Fruit fly (Drosophila melanogaster) whole organism, embryonic: Measurements from ENCODE around the gene CG43737.
A peak's percentile ranks its signal among the peaks of the same experiment; 100 is the strongest.

Source experiments
- Atf3 ChIP-seq: fragments of 200-800 bp; sonication (Bioruptor generic); optimal IDR thresholded peaks from 3 replicates; lab custom pipeline; 2016; ENCODE audit warnings: missing biosample characterization, missing genetic modification characterization
- B-H1 ChIP-seq: fragments of 200-800 bp; sonication (Bioruptor generic); IDR thresholded peaks from 3 replicates; pipeline ENCODE4 v1.3.6; 2022; ENCODE audit warnings: missing biosample characterization, missing genetic modification characterization
- Bgb ChIP-seq: fragments of 200-800 bp; sonication (Bioruptor generic); IDR thresholded peaks from 2 replicates; pipeline ENCODE4 v1.3.6; 2022; ENCODE audit warnings: missing biosample characterization, missing genetic modification characterization; ENCODE audit not compliant: partially characterized antibody
- CG10979 ChIP-seq: fragments of 200-800 bp; sonication (Bioruptor generic); optimal IDR thresholded peaks from 2 replicates; lab custom pipeline; 2018; ENCODE audit warnings: missing biosample characterization, mild to moderate bottlenecking, missing genetic modification characterization, moderate library complexity
- CG11560 ChIP-seq: fragments of 200-800 bp; sonication (Bioruptor generic); IDR thresholded peaks from 3 replicates; pipeline ENCODE4 v1.3.6; 2022; ENCODE audit warnings: missing biosample characterization, missing genetic modification characterization
- CG12219 ChIP-seq: fragments of 200-800 bp; sonication (Bioruptor generic); optimal IDR thresholded peaks from 3 replicates; lab custom pipeline; 2018; ENCODE audit warnings: missing biosample characterization, mild to moderate bottlenecking, missing genetic modification characterization
- CG14014 ChIP-seq: fragments of 200-800 bp; sonication (Bioruptor generic); IDR thresholded peaks from 2 replicates; pipeline ENCODE4 v1.3.6; 2022; ENCODE audit warnings: missing biosample characterization, missing genetic modification characterization
- CG18599 ChIP-seq: fragments of 200-800 bp; sonication (Bioruptor generic); optimal IDR thresholded peaks from 3 replicates; lab custom pipeline; 2017; ENCODE audit warnings: missing biosample characterization, missing genetic modification characterization, mild to moderate bottlenecking, moderate library complexity, missing genetic modification reagents
- CG31441 ChIP-seq: fragments of 200-800 bp; sonication (Bioruptor generic); IDR thresholded peaks from 2 replicates; pipeline ENCODE4 v1.3.6; 2022; ENCODE audit warnings: missing biosample characterization, missing genetic modification characterization
- CG3995 ChIP-seq: fragments of 200-800 bp; sonication (Bioruptor generic); optimal IDR thresholded peaks from 3 replicates; lab custom pipeline; 2016; ENCODE audit warnings: missing biosample characterization, missing genetic modification characterization
- CG4282 ChIP-seq: fragments of 200-800 bp; sonication (Bioruptor generic); optimal IDR thresholded peaks from 2 replicates; lab custom pipeline; 2016; ENCODE audit warnings: missing biosample characterization, missing genetic modification characterization
- CG6654 ChIP-seq: fragments of 200-800 bp; sonication (Bioruptor generic); optimal IDR thresholded peaks from 2 replicates; lab custom pipeline; 2017; ENCODE audit warnings: missing biosample characterization, mild to moderate bottlenecking, missing genetic modification characterization
- CG6791 ChIP-seq: fragments of 200-800 bp; sonication (Bioruptor generic); IDR thresholded peaks from 3 replicates; pipeline ENCODE4 v1.3.6; 2022; ENCODE audit warnings: missing biosample characterization, missing genetic modification characterization; ENCODE audit not compliant: partially characterized antibody
- CG7839 ChIP-seq: fragments of 200-800 bp; sonication (Bioruptor generic); optimal IDR thresholded peaks from 3 replicates; lab custom pipeline; 2018; ENCODE audit warnings: missing biosample characterization, mild to moderate bottlenecking, missing genetic modification characterization, moderate library complexity
- CrebB ChIP-seq: fragments of 200-800 bp; sonication (Bioruptor generic); optimal IDR thresholded peaks from 3 replicates; lab custom pipeline; 2018; ENCODE audit warnings: missing biosample characterization, mild to moderate bottlenecking, missing genetic modification characterization
- D19A ChIP-seq: fragments of 200-800 bp; optimal IDR thresholded peaks from 3 replicates; lab custom pipeline; 2019; ENCODE audit warnings: missing biosample characterization, mild to moderate bottlenecking, missing genetic modification characterization, moderate library complexity
- Drgx ChIP-seq: fragments of 200-800 bp; sonication (Bioruptor generic); IDR thresholded peaks from 2 replicates; pipeline ENCODE4 v1.3.6; 2022; ENCODE audit warnings: missing biosample characterization, missing genetic modification characterization
- E2f2 ChIP-seq: fragments of 200-800 bp; sonication (Bioruptor generic); IDR thresholded peaks from 2 replicates; pipeline ENCODE4 v1.3.6; 2022; ENCODE audit warnings: missing biosample characterization, missing genetic modification characterization
- Ets97D ChIP-seq: fragments of 200-800 bp; sonication (Bioruptor generic); optimal IDR thresholded peaks from 3 replicates; lab custom pipeline; 2016; ENCODE audit warnings: missing biosample characterization, missing genetic modification characterization
- Hr51 ChIP-seq, 2 experiments: fragments of 200-800 bp; sonication (Bioruptor generic); optimal IDR thresholded peaks; 2 replicates in 1 of 2; 3 replicates in 1 of 2; lab custom pipeline; 2016 to 2018; ENCODE audit warnings: missing biosample characterization in 2 of 2, missing genetic modification characterization in 2 of 2, mild to moderate bottlenecking in 1 of 2, moderate library complexity in 1 of 2
- Meics ChIP-seq: fragments of 200-800 bp; sonication (Bioruptor generic); optimal IDR thresholded peaks from 2 replicates; lab custom pipeline; 2017; ENCODE audit warnings: missing biosample characterization, mild to moderate bottlenecking, missing genetic modification characterization
- Neu2 ChIP-seq: fragments of 200-800 bp; sonication (Bioruptor generic); optimal IDR thresholded peaks from 3 replicates; lab custom pipeline; 2016; ENCODE audit warnings: missing biosample characterization, missing genetic modification characterization, borderline replicate concordance
- Ptx1 ChIP-seq: fragments of 200-800 bp; sonication (Bioruptor generic); IDR thresholded peaks from 2 replicates; pipeline ENCODE4 v1.3.6; 2022; ENCODE audit warnings: missing biosample characterization, missing genetic modification characterization
- Rfx ChIP-seq: fragments of 200-800 bp; sonication (Bioruptor generic); IDR thresholded peaks from 2 replicates; pipeline ENCODE4 v1.3.6; 2022; ENCODE audit warnings: missing biosample characterization, missing genetic modification characterization
- Ssrp ChIP-seq: fragments of 200-800 bp; sonication (Bioruptor generic); optimal IDR thresholded peaks from 2 replicates; lab custom pipeline; 2018; ENCODE audit warnings: missing biosample characterization, mild to moderate bottlenecking, missing genetic modification characterization, moderate library complexity
- TFAM ChIP-seq: fragments of 200-800 bp; sonication (Bioruptor generic); optimal IDR thresholded peaks from 2 replicates; lab custom pipeline; 2017; ENCODE audit warnings: missing biosample characterization, missing genetic modification characterization, inconsistent platforms
- ara ChIP-seq: fragments of 200-800 bp; sonication (Bioruptor generic); IDR thresholded peaks from 2 replicates; pipeline ENCODE4 v1.3.6; 2022; ENCODE audit warnings: missing biosample characterization, missing genetic modification characterization
- bsh ChIP-seq, 2 experiments: fragments of 200-800 bp; sonication (Bioruptor generic); optimal IDR thresholded peaks; 2 replicates each; lab custom pipeline; 2017 to 2018; ENCODE audit warnings: mild to moderate bottlenecking in 2 of 2, missing biosample characterization in 2 of 2, missing genetic modification characterization in 2 of 2, moderate library complexity in 1 of 2
- cg ChIP-seq: fragments of 200-800 bp; sonication (Bioruptor generic); optimal IDR thresholded peaks from 3 replicates; lab custom pipeline; 2019; ENCODE audit warnings: missing biosample characterization, mild to moderate bottlenecking, missing genetic modification characterization, moderate library complexity
- chinmo ChIP-seq: fragments of 200-800 bp; sonication (Bioruptor generic); IDR thresholded peaks from 4 replicates; pipeline ENCODE4 v1.3.6; 2022; ENCODE audit warnings: missing biosample characterization, missing genetic modification characterization; ENCODE audit not compliant: partially characterized antibody
- chn ChIP-seq: fragments of 200-800 bp; sonication (Bioruptor generic); optimal IDR thresholded peaks from 2 replicates; lab custom pipeline; 2016; ENCODE audit warnings: missing biosample characterization, missing genetic modification characterization
- dpn ChIP-seq, 2 experiments: fragments of 200-800 bp; sonication (Bioruptor generic); optimal IDR thresholded peaks; 3 replicates each; lab custom pipeline; 2016; ENCODE audit warnings: missing biosample characterization in 2 of 2, missing genetic modification characterization in 2 of 2
- fd64A ChIP-seq: fragments of 200-800 bp; sonication (Bioruptor generic); optimal IDR thresholded peaks from 3 replicates; lab custom pipeline; 2018; ENCODE audit warnings: missing biosample characterization, mild to moderate bottlenecking, missing genetic modification characterization
- gt ChIP-seq: fragments of 200-800 bp; sonication (Bioruptor generic); IDR thresholded peaks from 2 replicates; pipeline ENCODE4 v1.3.6; 2022; ENCODE audit warnings: missing biosample characterization, missing genetic modification characterization
- h ChIP-seq: fragments of >200 bp; optimal IDR thresholded peaks from 2 replicates; lab custom pipeline; 2017
- jigr1 ChIP-seq: fragments of 200-800 bp; sonication (Bioruptor generic); IDR thresholded peaks from 3 replicates; pipeline ENCODE4 v1.3.6; 2022; ENCODE audit warnings: missing biosample characterization, missing genetic modification characterization
- lmd ChIP-seq: fragments of 200-800 bp; sonication (Bioruptor generic); IDR thresholded peaks from 2 replicates; pipeline ENCODE4 v1.3.6; 2022; ENCODE audit warnings: missing biosample characterization, missing genetic modification characterization
- lola ChIP-seq, 3 experiments: fragments of >200 bp in 2 of 3; fragments of 200-800 bp in 1 of 3; sonication (Bioruptor generic) in 1 of 3; optimal IDR thresholded peaks; 2 replicates each; lab custom pipeline; 2017 to 2019; ENCODE audit warnings: missing biosample characterization in 3 of 3, missing genetic modification characterization in 3 of 3, mild to moderate bottlenecking in 1 of 3, moderate library complexity in 1 of 3
- mirr ChIP-seq: fragments of 200-800 bp; sonication (Bioruptor generic); optimal IDR thresholded peaks from 3 replicates; lab custom pipeline; 2018; ENCODE audit warnings: missing biosample characterization, mild to moderate bottlenecking, missing genetic modification characterization
- mld ChIP-seq: fragments of 200-800 bp; sonication (Bioruptor generic); IDR thresholded peaks from 3 replicates; pipeline ENCODE4 v1.3.6; 2022; ENCODE audit warnings: missing biosample characterization, missing genetic modification characterization; ENCODE audit not compliant: partially characterized antibody
- nmo ChIP-seq: fragments of 200-800 bp; sonication (Bioruptor generic); optimal IDR thresholded peaks from 2 replicates; lab custom pipeline; 2018; ENCODE audit warnings: missing biosample characterization, mild to moderate bottlenecking, missing genetic modification characterization, moderate library complexity
- pb ChIP-seq: fragments of 200-800 bp; sonication (Bioruptor generic); optimal IDR thresholded peaks from 3 replicates; lab custom pipeline; 2016; ENCODE audit warnings: missing biosample characterization, missing genetic modification characterization
- prd ChIP-seq, 3 experiments: fragments of >200 bp in 2 of 3; fragments of 200-800 bp in 1 of 3; sonication (Bioruptor generic) in 1 of 3; optimal IDR thresholded peaks in 2 of 3; IDR thresholded peaks in 1 of 3; 2 replicates in 2 of 3; 3 replicates in 1 of 3; pipeline versions ENCODE4 v1.3.6 to Lab custom; 2017 to 2022; ENCODE audit warnings: missing biosample characterization in 1 of 3, missing genetic modification characterization in 1 of 3
- salm ChIP-seq: fragments of 200-800 bp; sonication (Bioruptor generic); optimal IDR thresholded peaks from 2 replicates; lab custom pipeline; 2018; ENCODE audit warnings: missing biosample characterization, mild to moderate bottlenecking, missing genetic modification characterization
- sens-2 ChIP-seq: fragments of 200-800 bp; sonication (Bioruptor generic); IDR thresholded peaks from 2 replicates; pipeline ENCODE4 v1.3.6; 2022; ENCODE audit warnings: missing biosample characterization, missing genetic modification characterization
- sug ChIP-seq: fragments of 200-800 bp; optimal IDR thresholded peaks from 2 replicates; lab custom pipeline; 2019; ENCODE audit warnings: missing biosample characterization, mild to moderate bottlenecking, missing genetic modification characterization, moderate library complexity
- z ChIP-seq: fragments of 200-800 bp; sonication (Bioruptor generic); IDR thresholded peaks from 3 replicates; pipeline ENCODE4 v1.3.6; 2022; ENCODE audit warnings: missing biosample characterization, missing genetic modification characterization

Gene CG43737

DNA sequence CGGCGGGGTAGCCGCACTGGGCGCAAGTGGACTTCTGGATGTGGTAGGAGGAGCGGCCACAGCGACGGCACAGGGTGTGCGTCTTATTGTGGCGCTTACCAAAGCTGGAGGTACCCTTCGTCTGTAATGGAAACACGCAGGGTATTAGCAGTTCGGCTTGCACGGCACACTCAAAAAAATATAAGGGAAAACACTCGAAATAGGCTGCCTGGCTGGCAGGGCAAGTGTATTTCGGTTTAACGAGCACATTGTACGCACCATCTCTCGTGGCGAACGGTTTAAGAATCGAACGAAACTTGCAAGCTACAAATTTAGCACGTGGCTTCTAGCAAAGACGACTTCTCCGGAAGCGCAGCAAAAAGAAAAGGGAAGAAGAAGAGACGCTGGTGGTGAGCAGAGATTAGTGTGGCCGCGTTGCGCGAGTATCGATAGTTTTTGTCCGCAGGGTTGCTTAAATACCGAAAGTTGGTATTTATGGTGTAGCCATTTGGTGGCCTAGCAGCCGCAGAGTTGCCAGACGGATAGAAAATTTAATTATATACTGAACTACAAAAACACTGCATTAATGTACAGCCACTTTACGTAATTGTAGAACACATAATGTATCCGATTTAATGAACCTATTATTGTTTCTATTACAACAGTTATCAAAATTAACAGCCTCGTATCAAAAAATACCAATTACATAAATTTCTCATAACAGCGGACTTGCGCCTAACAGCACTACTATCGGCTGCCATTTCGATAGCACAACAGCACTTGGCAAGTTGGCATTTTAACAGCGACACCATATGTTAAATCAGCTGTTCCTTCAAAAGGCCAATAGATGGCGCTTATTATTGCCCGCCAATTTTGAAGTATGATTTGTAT lies 36.0 kb upstream of the CG43737 start, which contains the start of gene RpL37-1 (continued):
- TF ChIP-seq CG12219 (peak; percentile 17), bsh (GFP tag; optimal IDR thresholded peaks at IDR 0.05; lab: Kevin White, UChicago) (peak in 1 of 2 experiments; percentile 37), Ssrp (tag; lab: Kevin White, UChicago) (no peak), Ets97D (GFP tag; lab: Kevin White, UChicago) (peak; percentile 99), Rfx (GFP tag; lab: Robert Waterston, UW) (peak; percentile 86), sens-2 (0 out of 2 replicates have a peak, but pooled peaks have one; percentile 49), CG7839 (peak; percentile 54), Drgx (GFP tag; lab: Robert Waterston, UW) (no peak; the same call in 1 of the 2 replicates), mld (GFP tag; lab: Robert Waterston, UW) (no peak), Bgb (GFP tag; lab: Robert Waterston, UW) (peak; percentile 72), CG4282 (GFP tag; lab: Kevin White, UChicago) (peak; percentile 48), nmo (GFP tag; lab: Kevin White, UChicago) (peak; percentile 74), jigr1 (GFP tag; lab: Robert Waterston, UW) (no peak), salm (peak; percentile 54), E2f2 (GFP tag; lab: Robert Waterston, UW) (peak; percentile 95), Ptx1 (GFP tag; lab: Robert Waterston, UW) (peak; percentile 66), CG10979 (peak; percentile 39), TFAM (no peak), Atf3 (peak; percentile 26), CG14014 (GFP tag; lab: Robert Waterston, UW) (peak; percentile 60; the same call in 1 of the 2 replicates), chinmo (GFP tag; lab: Robert Waterston, UW) (0 out of 4 replicates have a peak, but pooled peaks have one; percentile 56), CG18599 (GFP tag; lab: Kevin White, UChicago) (peak; percentile 76), CG6654 (GFP tag; lab: Kevin White, UChicago) (peak; percentile 13), ara (no peak; the same call in 1 of the 2 replicates), lmd (GFP tag; lab: Robert Waterston, UW) (peak; percentile 28; the same call in 1 of the 2 replicates), Meics (GFP tag; lab: Kevin White, UChicago) (peak; percentile 81), sug (tag; lab: Kevin White, UChicago) (peak; percentile 54), D19A (tag; lab: Kevin White, UChicago) (peak; percentile 96), prd (optimal IDR thresholded peaks at IDR 0.05; lab: Kevin White, UChicago) (no peak), prd (GFP tag; IDR thresholded peaks at IDR 0.05; lab: Robert Waterston, UW) (peak; percentile 42; the same call in 1 of the 3 replicates), chn (GFP tag; lab: Kevin White, UChicago) (peak; percentile 41), pb (GFP tag; lab: Kevin White, UChicago) (peak; percentile 63), CG3995 (GFP tag; lab: Kevin White, UChicago) (peak; percentile 36), z (peak; percentile 13; the same call in 1 of the 3 replicates), h (no peak), CG11560 (tag; lab: Robert Waterston, UW) (no peak), mirr (peak; percentile 56), cg (no peak), CG6791 (GFP tag; lab: Robert Waterston, UW) (peak; percentile 66; the same call in 2 of the 3 replicates), fd64A (GFP tag; lab: Kevin White, UChicago) (peak; percentile 20), lola (GFP tag; optimal IDR thresholded peaks at IDR 0.05; lab: Kevin White, UChicago) (peak in 1 of 3 experiments; percentile 41), CG31441 (GFP tag; lab: Robert Waterston, UW) (peak; percentile 51), dpn (GFP tag; optimal IDR thresholded peaks at IDR 0.05; lab: Kevin White, UChicago) (peak; percentile 59 to 79), B-H1 (peak; percentile 15; the same call in 2 of the 3 replicates), CrebB (tag; lab: Kevin White, UChicago) (peak; percentile 40), gt (no peak), Hr51 (GFP tag; optimal IDR thresholded peaks at IDR 0.05; lab: Kevin White, UChicago) (peak; percentile 31 to 48), Neu2 (no peak)
